Worm (Caenorhabditis elegans) whole organism, late embryonic: ENCODE data around the gene tbb-6.

ENCODE experiments used
- C38D4.7 ChIP-seq: fragments of 200-800 bp; sonication (Bioruptor generic); optimal IDR thresholded peaks from 2 replicates; lab custom pipeline; 2018; ENCODE audit warnings: mild to moderate bottlenecking, missing genetic modification characterization, moderate library complexity, missing compliant biosample characterization
- F13H6.1 ChIP-seq: sonication (generic microtip); optimal IDR thresholded peaks from 2 replicates; lab custom pipeline; 2016; ENCODE audit warnings: missing genetic modification characterization, missing compliant biosample characterization
- ceh-18 ChIP-seq: sonication (generic microtip); optimal IDR thresholded peaks from 2 replicates; lab custom pipeline; 2016; ENCODE audit warnings: missing genetic modification characterization, missing compliant biosample characterization
- ceh-6 ChIP-seq: fragments of 200-800 bp; sonication (Bioruptor generic); optimal IDR thresholded peaks from 2 replicates; lab custom pipeline; 2018; ENCODE audit warnings: mild to moderate bottlenecking, missing genetic modification characterization, missing compliant biosample characterization
- che-1 ChIP-seq: sonication (generic microtip); optimal IDR thresholded peaks from 2 replicates; lab custom pipeline; 2016; ENCODE audit warnings: mild to moderate bottlenecking, missing genetic modification characterization, missing compliant biosample characterization
- elt-4 ChIP-seq: sonication (generic microtip); optimal IDR thresholded peaks from 2 replicates; lab custom pipeline; 2016; ENCODE audit warnings: missing genetic modification characterization, missing compliant biosample characterization
- eyg-1 ChIP-seq: sonication (generic microtip); optimal IDR thresholded peaks from 2 replicates; lab custom pipeline; 2016; ENCODE audit warnings: missing genotype, missing genetic modification characterization, missing compliant biosample characterization
- hlh-30 ChIP-seq: sonication (generic microtip); optimal IDR thresholded peaks from 2 replicates; lab custom pipeline; 2017; ENCODE audit warnings: antibody characterized with exemption, missing genetic modification characterization, missing compliant biosample characterization; ENCODE audit not compliant: insufficient read depth
- mec-3 ChIP-seq: sonication (generic microtip); optimal IDR thresholded peaks from 2 replicates; lab custom pipeline; 2016; ENCODE audit warnings: borderline replicate concordance, missing genetic modification characterization, missing compliant biosample characterization
- pax-1 ChIP-seq: fragments of 150-350 bp; optimal IDR thresholded peaks from 2 replicates; lab custom pipeline; 2014; ENCODE audit warnings: missing biosample characterization, missing genetic modification characterization
- pqm-1 ChIP-seq: sonication (generic microtip); optimal IDR thresholded peaks from 2 replicates; lab custom pipeline; 2016; ENCODE audit warnings: missing genetic modification characterization, missing compliant biosample characterization
- tbx-2 ChIP-seq: sonication (generic microtip); optimal IDR thresholded peaks from 2 replicates; lab custom pipeline; 2016; ENCODE audit warnings: missing genetic modification characterization, missing compliant biosample characterization

ce11 chrV:12263723-12264122 lies 2.4 kb downstream of the tbb-6 start, which contains the start of gene ssp-35:
- TF ChIP-seq elt-4 (tag; lab: Kevin White, UChicago) (no peak), che-1 (no peak), pqm-1 (tag; lab: Kevin White, UChicago) (no peak), F13H6.1 (tag; lab: Kevin White, UChicago) (no peak), tbx-2 (tag; lab: Kevin White, UChicago) (no peak), ceh-6 (GFP tag; lab: Kevin White, UChicago) (no peak), mec-3 (no peak), pax-1 (tag; lab: Kevin White, UChicago) (no peak), eyg-1 (no peak), ceh-18 (tag; lab: Kevin White, UChicago) (no peak), hlh-30 (tag; lab: Kevin White, UChicago) (no peak), C38D4.7 (no peak)
